Worm (Caenorhabditis elegans) whole organism, L2 larva: ENCODE data around the gene daf-9.

ENCODE experiments used
- R02D3.7 ChIP-seq: fragments of 150-350 bp; optimal IDR thresholded peaks from 2 replicates; lab custom pipeline; 2014; ENCODE audit warnings: missing biosample characterization, missing genetic modification characterization
- nhr-6 ChIP-seq: fragments of 150-350 bp; optimal IDR thresholded peaks from 2 replicates; lab custom pipeline; 2014; ENCODE audit warnings: missing biosample characterization, missing genetic modification characterization

ce11 chrX:6203315-6203714 is 6.6 kb downstream of the daf-9 start:
- TF ChIP-seq nhr-6 = no peak
- no peak for TF ChIP-seq R02D3.7 (tag; lab: Kevin White, UChicago)
